Worm (Caenorhabditis elegans) whole organism, late embryonic: ENCODE results near the gene R08F11.4.

Source experiments
- Y22D7AL.16 ChIP-seq: sonication (generic microtip); optimal IDR thresholded peaks from 2 replicates; lab custom pipeline; 2016; ENCODE audit warnings: missing genetic modification characterization, missing compliant biosample characterization
- ama-1 ChIP-seq: fragments of 150-350 bp; optimal IDR thresholded peaks from 2 replicates; lab custom pipeline; 2014
- ceh-34 ChIP-seq: sonication (generic microtip); optimal IDR thresholded peaks from 2 replicates; lab custom pipeline; 2016; ENCODE audit warnings: mild to moderate bottlenecking, missing genetic modification characterization, missing compliant biosample characterization
- ceh-45 ChIP-seq: fragments of 200-800 bp; sonication (Bioruptor generic); IDR thresholded peaks from 2 replicates; pipeline ENCODE4 v1.3.6; 2022; ENCODE audit warnings: missing genetic modification reagents, missing genetic modification characterization, missing compliant biosample characterization
- ets-4 ChIP-seq: sonication (generic microtip); optimal IDR thresholded peaks from 2 replicates; lab custom pipeline; 2016; ENCODE audit warnings: missing genetic modification characterization, missing compliant biosample characterization
- fax-1 ChIP-seq: sonication (generic microtip); optimal IDR thresholded peaks from 2 replicates; lab custom pipeline; 2016; ENCODE audit warnings: missing genotype, missing genetic modification characterization, missing compliant biosample characterization
- fkh-10 ChIP-seq: fragments of 150-350 bp; optimal IDR thresholded peaks from 2 replicates; lab custom pipeline; 2014; ENCODE audit warnings: missing biosample characterization, missing genetic modification reagents, missing genetic modification characterization
- pha-4 ChIP-seq: fragments of 150-350 bp; optimal IDR thresholded peaks from 2 replicates; lab custom pipeline; 2018; ENCODE audit warnings: missing biosample characterization, missing genetic modification reagents, missing genetic modification characterization

DNA sequence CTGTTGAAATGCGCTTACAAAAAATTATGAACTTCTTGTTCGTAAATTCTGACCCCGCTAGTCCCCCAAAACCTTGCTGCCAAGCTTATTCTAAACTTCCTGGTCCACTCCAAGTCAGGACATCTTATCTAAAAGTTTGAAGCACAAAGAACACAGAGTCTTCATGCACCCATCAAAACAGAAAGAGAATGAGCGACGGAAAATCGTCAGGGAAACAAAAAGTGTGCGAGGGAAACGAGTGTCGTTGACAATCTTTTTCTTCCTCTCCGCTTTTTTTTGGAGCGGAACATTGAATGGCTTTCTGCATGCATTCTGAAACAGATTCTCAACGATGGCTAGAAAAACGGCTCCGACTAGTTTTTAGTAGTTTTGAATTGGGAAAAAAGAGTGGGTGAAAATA is 19.9 kb upstream of the R08F11.4 start:
- TF ChIP-seq ceh-45 (GFP tag; lab: Robert Waterston, UW) (no peak), fax-1 (tag; lab: Kevin White, UChicago) (no peak), ceh-34 (tag; lab: Kevin White, UChicago) (no peak), pha-4 (tag; lab: Kevin White, UChicago) (no peak), Y22D7AL.16 (tag; lab: Kevin White, UChicago) (no peak), fkh-10 (GFP tag; lab: Kevin White, UChicago) (no peak), ama-1 (lab: Kevin White, UChicago) (no peak), ets-4 (tag; lab: Kevin White, UChicago) (no peak)
